Fruit fly (Drosophila melanogaster) whole organism, pupa: ENCODE measurements around the gene nkt.

Experiments
- CG13204 ChIP-seq: fragments of 200-800 bp; sonication (Bioruptor generic); optimal IDR thresholded peaks from 2 replicates; lab custom pipeline; 2018; ENCODE audit warnings: missing biosample characterization, mild to moderate bottlenecking, missing genetic modification characterization, moderate library complexity
- CG17806 ChIP-seq: fragments of 200-800 bp; sonication (Bioruptor generic); optimal IDR thresholded peaks from 2 replicates; lab custom pipeline; 2018; ENCODE audit warnings: missing biosample characterization, mild to moderate bottlenecking, missing genetic modification characterization, moderate library complexity
- CG8159 ChIP-seq: fragments of 200-800 bp; sonication (Bioruptor generic); optimal IDR thresholded peaks from 3 replicates; lab custom pipeline; 2018; ENCODE audit warnings: missing biosample characterization, mild to moderate bottlenecking, missing genetic modification characterization, moderate library complexity
- D1 ChIP-seq: fragments of 200-800 bp; sonication (Bioruptor generic); optimal IDR thresholded peaks from 2 replicates; lab custom pipeline; 2018; ENCODE audit warnings: missing biosample characterization, mild to moderate bottlenecking, missing genetic modification characterization, moderate library complexity
- Ets98B ChIP-seq: fragments of 200-800 bp; sonication (Bioruptor generic); IDR thresholded peaks from 2 replicates; pipeline ENCODE4 v1.3.6; 2022; ENCODE audit warnings: missing biosample characterization, missing genetic modification characterization
- Pif1A ChIP-seq: fragments of 200-800 bp; sonication (Bioruptor generic); optimal IDR thresholded peaks from 3 replicates; lab custom pipeline; 2016; ENCODE audit warnings: missing biosample characterization, missing genetic modification characterization
- Pif1B ChIP-seq: fragments of 200-800 bp; sonication (Bioruptor generic); optimal IDR thresholded peaks from 3 replicates; lab custom pipeline; 2016; ENCODE audit warnings: missing biosample characterization, missing genetic modification characterization

DNA sequence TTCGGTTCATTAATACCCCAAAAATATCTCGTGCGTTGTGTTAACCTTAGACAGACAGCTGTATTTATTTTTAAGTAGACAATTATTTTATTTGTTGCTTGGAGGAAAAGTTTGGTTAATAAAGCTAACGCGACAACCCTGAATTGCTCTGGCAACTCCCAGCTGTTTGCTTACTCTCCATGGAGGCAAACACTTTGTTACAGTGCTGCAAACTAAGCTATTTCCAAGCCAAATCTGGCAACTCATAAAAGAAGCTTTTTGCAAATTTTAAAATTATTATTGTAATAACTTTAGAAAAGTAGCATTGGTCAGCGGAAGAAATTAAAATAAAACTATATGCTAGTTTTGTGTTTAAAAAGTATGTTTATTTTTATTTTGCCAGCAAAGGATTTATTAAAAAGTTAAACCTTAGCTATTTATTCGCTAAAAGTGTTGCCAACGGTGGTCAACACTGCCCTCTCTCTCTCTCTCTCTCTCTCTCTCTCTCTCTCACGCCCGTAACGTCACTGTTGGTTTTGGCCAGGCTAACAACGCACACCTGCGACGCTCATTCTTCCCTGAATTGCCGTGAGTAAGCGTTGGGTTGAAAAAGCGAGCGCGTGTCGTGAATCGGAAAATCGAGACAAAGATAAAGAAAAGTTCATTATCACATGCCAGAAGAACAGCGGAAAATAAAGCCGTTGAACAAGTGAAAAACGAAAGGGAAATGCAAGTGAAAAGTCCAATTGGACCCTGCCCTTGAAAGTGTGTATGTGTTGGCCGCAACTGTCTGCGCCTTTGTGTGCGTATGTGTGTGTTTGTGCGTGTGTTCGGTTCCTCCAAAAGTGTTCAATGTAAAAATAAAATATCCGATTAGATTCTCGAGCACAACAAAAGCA is 14.3 kb downstream of the nkt start:
- peak; percentile 83 for TF ChIP-seq CG17806 (tag; lab: Kevin White, UChicago)
- peak; percentile 10 for TF ChIP-seq CG13204 (GFP tag; lab: Kevin White, UChicago)
- TF ChIP-seq Pif1A: peak; percentile 97
- peak; percentile 98 for TF ChIP-seq Ets98B (GFP tag; lab: Robert Waterston, UW)
- peak; percentile 91 for TF ChIP-seq CG8159 (tag; lab: Kevin White, UChicago)
- TF ChIP-seq D1 (tag; lab: Kevin White, UChicago): peak; percentile 41
- peak; percentile 93 for TF ChIP-seq Pif1B
